Worm (Caenorhabditis elegans): ENCODE results near the gene mdmh-35.

DNA sequence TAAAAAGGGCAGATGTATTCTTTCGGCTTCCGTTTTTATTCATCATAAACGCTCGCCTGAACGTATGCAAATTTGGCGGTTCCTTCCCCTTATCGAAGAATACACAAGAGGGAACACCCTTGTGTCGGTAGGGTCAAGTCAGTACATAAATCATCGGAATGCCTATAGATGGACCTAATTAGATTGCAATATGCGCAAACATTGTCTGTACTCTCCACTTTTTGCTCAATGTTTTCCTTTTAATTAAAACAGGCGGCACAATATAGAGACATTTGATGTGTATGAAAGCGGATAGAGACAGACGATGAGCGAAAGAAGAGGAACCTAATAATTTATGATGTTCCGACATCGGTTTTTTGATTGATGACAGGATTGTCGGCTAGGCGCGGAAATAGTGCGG, 41.3 kb downstream of the mdmh-35 start:
- TF ChIP-seq lin-13 (GFP tag; optimal IDR thresholded peaks at IDR 0.05) (no peak), nhr-48 (tag; optimal IDR thresholded peaks at IDR 0.05) (no peak), ceh-82 (tag; optimal IDR thresholded peaks at IDR 0.05) (no peak), hif-1 (tag; optimal IDR thresholded peaks at IDR 0.05) (no peak)

Measured in whole organism, L4 larva.